Fruit fly (Drosophila melanogaster): ENCODE data around the gene cv-d.

cv-d gene

dm6 chr3R:15803502-15804461, 49.6 kb downstream of the cv-d start, which contains the start of gene alpha-Man-IIb (continued):
- no peak for TF ChIP-seq CG4282 (GFP tag; optimal IDR thresholded peaks at IDR 0.05)
- TF ChIP-seq Tbp (GFP tag; optimal IDR thresholded peaks at IDR 0.05): peak; percentile 7
- TF ChIP-seq Scr (GFP tag; IDR thresholded peaks at IDR 0.05; ENCODE audit: partially characterized antibody): peak; percentile 89
- no peak for TF ChIP-seq C15 (GFP tag; IDR thresholded peaks at IDR 0.05)
- peak; percentile 97 for TF ChIP-seq Dp (GFP tag; optimal IDR thresholded peaks at IDR 0.05)
- TF ChIP-seq CG5953 (GFP tag; IDR thresholded peaks at IDR 0.05): no peak
- peak; percentile 7 for TF ChIP-seq CG7556 (GFP tag; optimal IDR thresholded peaks at IDR 0.05)
- TF ChIP-seq Dad (GFP tag; optimal IDR thresholded peaks at IDR 0.05): no peak
- peak in 1 of 2 experiments; percentile 5 for TF ChIP-seq insv (GFP tag; optimal IDR thresholded peaks at IDR 0.05)
- TF ChIP-seq sim (GFP tag; IDR thresholded peaks at IDR 0.05): no peak
- TF ChIP-seq ERR (GFP tag; optimal IDR thresholded peaks at IDR 0.05): no peak
- TF ChIP-seq chif (GFP tag; optimal IDR thresholded peaks at IDR 0.05): no peak
- TF ChIP-seq CG8388 (GFP tag; optimal IDR thresholded peaks at IDR 0.05): no peak
- TF ChIP-seq tx (GFP tag; optimal IDR thresholded peaks at IDR 0.05): no peak
- TF ChIP-seq CG11456 (GFP tag; IDR thresholded peaks at IDR 0.05): peak; percentile 23; the same call in 1 of the 3 replicates
- no peak for TF ChIP-seq CG3838 (GFP tag; optimal IDR thresholded peaks at IDR 0.05)
- no peak for TF ChIP-seq CG11085 (GFP tag; IDR thresholded peaks at IDR 0.05)
- no peak for TF ChIP-seq pb (GFP tag; optimal IDR thresholded peaks at IDR 0.05)
- peak; percentile 31 for TF ChIP-seq CG6765 (GFP tag; optimal IDR thresholded peaks at IDR 0.05)
- peak; percentile 8 for TF ChIP-seq CG2712 (tag; optimal IDR thresholded peaks at IDR 0.05)
- peak; percentile 22 for TF ChIP-seq Pdp1 (GFP tag; optimal IDR thresholded peaks at IDR 0.05)
- TF ChIP-seq CG9817 (tag; optimal IDR thresholded peaks at IDR 0.05): no peak
- no peak for TF ChIP-seq Hr39 (optimal IDR thresholded peaks at IDR 0.05)
- peak; percentile 70 for TF ChIP-seq cg (GFP tag; optimal IDR thresholded peaks at IDR 0.05)
- TF ChIP-seq tap (tag; optimal IDR thresholded peaks at IDR 0.05): no peak
- TF ChIP-seq ase (GFP tag; IDR thresholded peaks at IDR 0.05): no peak
- no peak for TF ChIP-seq CG7357 (GFP tag; IDR thresholded peaks at IDR 0.05)
- TF ChIP-seq CG16779 (GFP tag; IDR thresholded peaks at IDR 0.05): no peak
- TF ChIP-seq amos (GFP tag; IDR thresholded peaks at IDR 0.05; ENCODE audit: partially characterized antibody): peak; percentile 71
- peak; percentile 4 for TF ChIP-seq Fer1 (GFP tag; optimal IDR thresholded peaks at IDR 0.05)
- peak; percentile 50; the same call in 1 of the 2 replicates for TF ChIP-seq slbo (GFP tag; IDR thresholded peaks at IDR 0.05)
- peak; percentile 49 for TF ChIP-seq sqz (GFP tag; optimal IDR thresholded peaks at IDR 0.05)
- TF ChIP-seq BtbVII (GFP tag; optimal IDR thresholded peaks at IDR 0.05): no peak
- no peak for TF ChIP-seq crol (GFP tag; IDR thresholded peaks at IDR 0.05)
- peak; percentile 15; the same call in 1 of the 3 replicates for TF ChIP-seq row (GFP tag; IDR thresholded peaks at IDR 0.05)
- peak; percentile 52 for TF ChIP-seq Hmr (GFP tag; optimal IDR thresholded peaks at IDR 0.05)
- peak; percentile 48 for TF ChIP-seq CG1024 (GFP tag; IDR thresholded peaks at IDR 0.05)
- TF ChIP-seq usp (GFP tag; optimal IDR thresholded peaks at IDR 0.05): no peak
- peak; percentile 59 for TF ChIP-seq Myb (GFP tag; optimal IDR thresholded peaks at IDR 0.05)
- TF ChIP-seq CG15514 (GFP tag; optimal IDR thresholded peaks at IDR 0.05): peak; percentile 62
- peak; percentile 0 for TF ChIP-seq CG13624 (GFP tag; optimal IDR thresholded peaks at IDR 0.05)
- TF ChIP-seq CG9932 (GFP tag; IDR thresholded peaks at IDR 0.05): no peak
- TF ChIP-seq CG15601 (tag; optimal IDR thresholded peaks at IDR 0.05): no peak
- peak; percentile 43; the same call in 2 of the 3 replicates for TF ChIP-seq CG17361 (GFP tag; IDR thresholded peaks at IDR 0.05)
- TF ChIP-seq grau (tag; optimal IDR thresholded peaks at IDR 0.05): peak; percentile 21
- TF ChIP-seq Dek (tag; optimal IDR thresholded peaks at IDR 0.05): peak; percentile 51
- no peak for TF ChIP-seq Atf3 (GFP tag; optimal IDR thresholded peaks at IDR 0.05)
- TF ChIP-seq CG3995 (GFP tag; optimal IDR thresholded peaks at IDR 0.05): peak; percentile 94
- no peak for TF ChIP-seq scrt (GFP tag; optimal IDR thresholded peaks at IDR 0.05)
